Worm (Caenorhabditis elegans) whole organism, early embryonic: Measurements from ENCODE around the gene gcy-13.

Source experiments
- B0310.2 ChIP-seq: sonication (generic microtip); optimal IDR thresholded peaks from 2 replicates; lab custom pipeline; 2016; ENCODE audit warnings: mild to moderate bottlenecking, missing genetic modification characterization, missing compliant biosample characterization
- F13C5.2 ChIP-seq: sonication (generic microtip); optimal IDR thresholded peaks from 2 replicates; lab custom pipeline; 2017; ENCODE audit warnings: mild to moderate bottlenecking, missing genetic modification characterization, inconsistent platforms, missing compliant biosample characterization
- aly-1 ChIP-seq: sonication (generic microtip); optimal IDR thresholded peaks from 2 replicates; lab custom pipeline; 2016; ENCODE audit warnings: missing genetic modification characterization, missing compliant biosample characterization
- ama-1 ChIP-seq: fragments of 150-350 bp; optimal IDR thresholded peaks from 2 replicates; lab custom pipeline; 2014
- ceh-13 ChIP-seq: fragments of 200-800 bp; sonication (Bioruptor generic); optimal IDR thresholded peaks from 2 replicates; lab custom pipeline; 2018; ENCODE audit warnings: mild to moderate bottlenecking, missing genetic modification characterization, missing compliant biosample characterization
- ceh-36 ChIP-seq: sonication (generic microtip); optimal IDR thresholded peaks from 2 replicates; lab custom pipeline; 2016; ENCODE audit warnings: missing genetic modification characterization, inconsistent platforms, missing compliant biosample characterization
- ets-7 ChIP-seq: sonication (generic microtip); optimal IDR thresholded peaks from 2 replicates; lab custom pipeline; 2016; ENCODE audit warnings: missing genotype, missing genetic modification characterization, missing compliant biosample characterization
- flt-1 ChIP-seq: fragments of 200-800 bp; sonication (Bioruptor generic); IDR thresholded peaks from 2 replicates; pipeline ENCODE4 v1.3.6; 2022; ENCODE audit warnings: missing genetic modification characterization, missing compliant biosample characterization
- hmbx-1 ChIP-seq: sonication (generic microtip); optimal IDR thresholded peaks from 2 replicates; lab custom pipeline; 2016; ENCODE audit warnings: mild to moderate bottlenecking, missing genetic modification characterization, missing compliant biosample characterization
- hmg-4 ChIP-seq: fragments of 200-800 bp; sonication (Bioruptor generic); optimal IDR thresholded peaks from 2 replicates; lab custom pipeline; 2018; ENCODE audit warnings: mild to moderate bottlenecking, missing genetic modification characterization, missing compliant biosample characterization
- hnd-1 ChIP-seq: sonication (generic microtip); optimal IDR thresholded peaks from 2 replicates; lab custom pipeline; 2016; ENCODE audit warnings: missing genetic modification characterization, missing compliant biosample characterization
- pes-1 ChIP-seq: fragments of 200-800 bp; sonication (Bioruptor generic); IDR thresholded peaks from 2 replicates; pipeline ENCODE4 v1.3.6; 2022; ENCODE audit warnings: missing genetic modification reagents, missing genetic modification characterization, missing compliant biosample characterization
- scrt-1 ChIP-seq: fragments of 200-800 bp; sonication (Bioruptor generic); IDR thresholded peaks from 2 replicates; pipeline ENCODE4 v1.3.6; 2022; ENCODE audit warnings: missing genetic modification characterization, missing compliant biosample characterization
- sea-1 ChIP-seq: fragments of 200-800 bp; sonication (Bioruptor generic); conservative IDR thresholded peaks from 2 replicates; pipeline ENCODE4 v1.3.6; 2022; ENCODE audit warnings: missing genetic modification characterization, missing compliant biosample characterization
- tbx-11 ChIP-seq: fragments of 200-800 bp; sonication (Bioruptor generic); IDR thresholded peaks from 2 replicates; pipeline ENCODE4 v1.3.6; 2022; ENCODE audit warnings: missing genetic modification characterization, missing compliant biosample characterization
- tbx-37 ChIP-seq: fragments of 200-800 bp; sonication (Bioruptor generic); conservative IDR thresholded peaks from 2 replicates; pipeline ENCODE4 v1.3.6; 2022; ENCODE audit warnings: missing genetic modification reagents, missing genetic modification characterization, missing compliant biosample characterization
- tra-4 ChIP-seq: sonication (generic microtip); optimal IDR thresholded peaks from 2 replicates; lab custom pipeline; 2017; ENCODE audit warnings: missing genetic modification characterization, missing compliant biosample characterization

Gene gcy-13

DNA sequence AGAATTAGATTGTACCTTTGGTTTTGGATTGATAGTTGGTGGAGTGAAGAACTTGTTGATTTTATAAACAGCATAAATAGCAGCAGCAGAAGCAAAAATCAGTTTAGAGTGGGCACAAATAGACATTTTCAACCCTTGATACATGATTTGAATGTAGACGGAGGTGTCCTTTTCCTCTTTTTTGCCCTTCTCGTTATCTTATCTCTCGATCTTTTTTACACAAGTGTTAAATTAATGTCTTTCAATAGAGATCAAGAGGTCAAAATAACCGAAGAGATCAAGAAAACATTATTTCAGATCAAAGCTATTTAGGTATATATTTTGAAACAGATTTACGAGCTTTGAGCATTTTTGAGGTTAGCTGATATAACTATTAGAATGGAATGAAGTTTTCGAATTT is 42.6 kb upstream of the gcy-13 start, which contains the start of gene cdr-7:
cdr-7 (minus strand) TSS at position 205 of the 400 bp plus-strand sequence.
- TF ChIP-seq tbx-37 (GFP tag; lab: Robert Waterston, UW) (no peak), B0310.2 (tag; lab: Kevin White, UChicago) (no peak), hmbx-1 (tag; lab: Kevin White, UChicago) (no peak), hmg-4 (GFP tag; lab: Kevin White, UChicago) (no peak), scrt-1 (GFP tag; lab: Robert Waterston, UW) (no peak), ets-7 (tag; lab: Kevin White, UChicago) (no peak), F13C5.2 (no peak), ama-1 (lab: Kevin White, UChicago) (no peak)

DNA sequence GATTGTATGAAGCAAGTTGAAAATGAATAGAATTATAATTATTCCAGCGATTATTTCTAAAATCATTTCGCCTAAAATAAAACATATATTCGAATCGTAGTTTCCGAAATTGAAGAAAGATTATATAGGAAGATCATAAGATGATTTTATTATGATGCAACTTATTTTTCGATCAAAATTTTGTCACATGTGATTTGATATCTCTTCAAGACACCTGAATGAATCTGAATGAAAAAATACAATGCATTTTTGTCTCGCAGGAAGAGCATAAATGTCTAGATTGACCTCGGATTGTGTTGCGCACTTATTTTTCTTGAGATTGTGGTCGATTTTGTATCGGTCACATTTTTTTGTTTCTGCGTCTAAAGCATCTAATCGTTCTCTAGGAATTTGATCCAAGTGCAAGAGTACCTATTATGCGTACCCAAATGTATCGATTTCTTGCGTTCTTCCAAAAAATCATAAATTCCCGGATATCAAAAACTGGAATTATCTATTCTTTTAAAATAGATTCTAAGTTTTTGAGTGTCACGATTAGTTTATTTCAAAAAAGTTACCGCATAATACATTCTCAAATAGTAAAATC is 41.2 kb upstream of the gcy-13 start, which contains the start of gene hrg-2:
hrg-2 (minus strand) TSS at position 98 of the 586 bp plus-strand sequence.
- no peak for TF ChIP-seq tbx-11
- TF ChIP-seq scrt-1 (GFP tag; lab: Robert Waterston, UW), result no peak

DNA sequence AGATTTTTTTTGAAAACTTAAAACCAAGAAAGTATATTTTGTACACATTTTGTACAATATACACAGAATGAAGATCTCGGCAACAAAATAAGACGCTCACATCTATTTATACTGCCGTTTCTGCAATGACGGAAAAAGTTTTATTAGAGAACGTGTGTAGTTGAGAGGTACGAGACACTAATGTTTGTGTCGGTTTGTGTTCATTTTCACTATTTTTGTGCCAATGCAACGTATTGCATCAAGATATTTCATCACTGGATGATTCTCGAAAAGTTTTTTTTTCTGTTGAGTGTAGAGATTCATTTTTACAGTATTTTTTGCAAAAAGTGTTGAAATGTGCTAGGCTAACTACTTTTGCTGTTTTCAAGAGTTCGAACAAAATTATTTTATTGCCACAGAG is 39.7 kb upstream of the gcy-13 start:
- TF ChIP-seq tbx-37 (GFP tag; lab: Robert Waterston, UW) (no peak), F13C5.2 (no peak), aly-1 (tag; lab: Kevin White, UChicago) (no peak), hnd-1 (no peak), sea-1 (GFP tag; lab: Robert Waterston, UW) (no peak), ama-1 (lab: Kevin White, UChicago) (no peak), scrt-1 (GFP tag; lab: Robert Waterston, UW) (no peak), pes-1 (GFP tag; lab: Robert Waterston, UW) (no peak), hmbx-1 (tag; lab: Kevin White, UChicago) (no peak), B0310.2 (tag; lab: Kevin White, UChicago) (no peak), hmg-4 (GFP tag; lab: Kevin White, UChicago) (no peak), ceh-13 (GFP tag; lab: Kevin White, UChicago) (no peak)

DNA sequence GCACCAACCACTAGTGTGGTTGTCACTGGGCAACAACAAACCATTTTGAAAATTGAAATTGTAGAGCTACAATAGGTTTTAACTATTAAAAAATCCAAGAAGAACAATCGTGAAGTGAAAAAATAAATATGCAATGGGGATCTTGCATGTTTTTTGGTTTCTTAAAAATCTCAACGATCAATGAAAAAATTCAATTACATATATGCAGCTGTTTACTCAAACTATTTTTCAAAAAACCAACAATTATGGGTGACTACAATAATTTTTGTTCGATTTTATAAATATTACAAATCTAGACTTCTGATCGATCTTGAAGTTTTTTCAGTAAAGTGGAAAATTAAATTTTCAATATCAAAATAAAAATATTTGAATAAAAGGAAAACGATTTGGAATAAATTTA is 39.2 kb upstream of the gcy-13 start, which contains the start of gene cdr-4:
cdr-4 (minus strand) TSS at position 101 of the 400 bp plus-strand sequence.
- no peak for TF ChIP-seq hmg-4 (GFP tag; lab: Kevin White, UChicago)
- TF ChIP-seq ceh-13 (GFP tag; lab: Kevin White, UChicago), result no peak
- TF ChIP-seq tbx-11, result no peak
- no peak for TF ChIP-seq pes-1 (GFP tag; lab: Robert Waterston, UW)
- TF ChIP-seq ama-1 (lab: Kevin White, UChicago), result no peak
- no peak for TF ChIP-seq hmbx-1 (tag; lab: Kevin White, UChicago)
- no peak for TF ChIP-seq B0310.2 (tag; lab: Kevin White, UChicago)
- TF ChIP-seq ets-7 (tag; lab: Kevin White, UChicago), result no peak
- TF ChIP-seq sea-1 (GFP tag; lab: Robert Waterston, UW), result no peak
- no peak for TF ChIP-seq tra-4 (tag; lab: Kevin White, UChicago)
- TF ChIP-seq flt-1 (GFP tag; lab: Robert Waterston, UW), result no peak
- no peak for TF ChIP-seq hnd-1
- TF ChIP-seq ceh-36, result no peak
- TF ChIP-seq scrt-1 (GFP tag; lab: Robert Waterston, UW), result no peak
- TF ChIP-seq F13C5.2, result no peak

DNA sequence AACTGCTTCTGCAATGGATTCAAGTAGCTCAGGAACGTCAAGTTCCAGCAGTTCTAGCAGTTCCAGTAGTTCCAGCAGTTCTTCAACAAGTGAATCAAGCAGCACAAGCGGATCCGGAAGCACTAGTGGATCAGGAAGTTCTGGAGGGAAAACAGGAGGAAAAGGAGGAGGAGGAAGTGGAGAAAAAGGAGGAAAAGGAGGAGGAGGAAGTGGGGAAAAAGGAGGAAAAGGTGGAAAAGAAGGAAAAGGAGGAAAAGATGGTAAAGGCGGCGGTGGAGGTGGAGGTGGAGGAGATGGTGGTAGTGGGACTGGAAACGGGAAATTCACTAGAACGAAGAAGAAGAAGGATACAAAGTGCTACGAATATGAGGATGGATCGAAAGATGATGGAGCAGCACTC is 37.2 kb upstream of the gcy-13 start:
- no peak for TF ChIP-seq tra-4 (tag; lab: Kevin White, UChicago)
- no peak for TF ChIP-seq tbx-37 (GFP tag; lab: Robert Waterston, UW)
- TF ChIP-seq ceh-13 (GFP tag; lab: Kevin White, UChicago), result no peak
- no peak for TF ChIP-seq scrt-1 (GFP tag; lab: Robert Waterston, UW)
- TF ChIP-seq hmbx-1 (tag; lab: Kevin White, UChicago), result no peak
- no peak for TF ChIP-seq flt-1 (GFP tag; lab: Robert Waterston, UW)
- no peak for TF ChIP-seq pes-1 (GFP tag; lab: Robert Waterston, UW)
- no peak for TF ChIP-seq ceh-36
- TF ChIP-seq sea-1 (GFP tag; lab: Robert Waterston, UW), result no peak

DNA sequence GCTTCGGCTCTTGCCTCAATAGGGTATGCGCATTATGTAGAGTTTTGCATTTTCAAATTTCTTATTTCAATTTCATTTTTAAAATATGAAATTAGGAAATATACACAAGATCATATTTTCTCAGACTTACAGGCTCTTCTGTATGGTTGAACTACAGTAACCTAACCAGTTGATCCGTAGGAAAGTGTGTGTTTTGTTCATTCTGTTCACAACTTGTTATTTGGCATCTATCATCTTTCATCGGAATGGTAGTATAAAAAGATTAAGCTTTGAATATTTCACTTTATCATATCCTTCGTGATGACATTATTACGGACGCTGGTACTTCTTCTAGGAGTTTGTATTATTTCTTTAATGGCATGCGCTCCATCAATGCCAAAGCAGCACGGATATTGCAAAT is 36.6 kb upstream of the gcy-13 start, which contains the start of gene K01D12.10:
K01D12.10 (plus strand) TSS at position 301 of the 400 bp plus-strand sequence.
- TF ChIP-seq tra-4 (tag; lab: Kevin White, UChicago) (no peak), ama-1 (lab: Kevin White, UChicago) (no peak), hnd-1 (no peak), ceh-13 (GFP tag; lab: Kevin White, UChicago) (no peak)

DNA sequence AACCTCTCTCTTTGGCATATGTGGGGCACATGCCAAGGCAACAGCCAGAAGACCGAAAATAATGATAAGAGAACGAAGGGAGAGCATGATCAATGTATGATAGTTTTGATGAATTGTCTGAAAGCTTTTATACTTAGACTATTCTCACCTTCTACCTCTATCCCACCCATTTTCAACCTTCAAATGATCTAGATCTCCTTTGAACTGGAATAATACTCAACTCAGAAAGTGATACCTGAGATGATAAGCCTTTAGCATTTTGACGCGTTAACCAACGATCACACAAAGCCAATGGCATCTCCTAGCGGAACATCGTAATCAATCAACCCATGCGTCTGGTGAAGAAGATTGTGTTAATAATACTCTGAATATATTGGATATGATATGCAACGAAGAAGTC is 35.2 kb upstream of the gcy-13 start, which contains the start of gene K01D12.9:
K01D12.9 (minus strand) TSS at position 101 of the 400 bp plus-strand sequence.
- TF ChIP-seq pes-1 (GFP tag; lab: Robert Waterston, UW), result no peak
- TF ChIP-seq sea-1 (GFP tag; lab: Robert Waterston, UW), result no peak

DNA sequence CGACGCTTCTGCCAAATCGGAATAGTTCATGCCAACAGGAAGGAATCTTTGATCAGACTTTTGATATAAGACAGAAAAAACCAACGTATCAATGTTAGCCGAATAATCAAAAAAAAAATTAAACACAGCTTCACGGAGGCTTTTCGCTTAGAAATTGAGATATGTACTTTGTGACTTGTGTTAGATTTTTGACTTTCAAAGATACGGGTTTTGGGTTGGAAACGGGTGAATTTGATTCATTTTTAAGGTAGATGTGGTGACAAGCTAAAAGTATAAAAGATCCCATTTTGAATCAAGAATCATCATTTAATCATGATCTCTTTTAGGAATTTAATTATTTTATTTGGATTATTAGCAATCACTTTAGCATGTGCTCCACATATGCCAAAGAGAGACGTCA is 33.0 kb upstream of the gcy-13 start, which contains the start of gene K01D12.8:
K01D12.8 (plus strand) TSS at position 301 of the 400 bp plus-strand sequence.
- TF ChIP-seq hnd-1 (no peak), aly-1 (tag; lab: Kevin White, UChicago) (no peak), ama-1 (lab: Kevin White, UChicago) (no peak), sea-1 (GFP tag; lab: Robert Waterston, UW) (no peak)
